Worm (Caenorhabditis elegans): ENCODE measurements around the gene wdr-5.1.
A peak's percentile ranks its signal among the peaks of the same experiment; 100 is the strongest.

Gene wdr-5.1

ce11 chrIII:3701411-3702310, 3.4 kb upstream of the wdr-5.1 start, which contains the start of the genes pdi-1 and C14B1.2 (continued):
- no peak for TF ChIP-seq fkh-8 (tag; optimal IDR thresholded peaks at IDR 0.05)
- no peak for TF ChIP-seq unc-98 (GFP tag; IDR thresholded peaks at IDR 0.05)
- no peak for TF ChIP-seq mab-9 (GFP tag; IDR thresholded peaks at IDR 0.05)
- no peak for TF ChIP-seq ceh-88 (GFP tag; IDR thresholded peaks at IDR 0.05)
- no peak for TF ChIP-seq lir-3 (tag; optimal IDR thresholded peaks at IDR 0.05; ENCODE audit: poor library complexity)
- no peak for TF ChIP-seq tlp-1 (tag; optimal IDR thresholded peaks at IDR 0.05)
- no peak for TF ChIP-seq sup-37 (GFP tag; optimal IDR thresholded peaks at IDR 0.05)
- TF ChIP-seq mep-1 (tag; optimal IDR thresholded peaks at IDR 0.05) = peak; percentile 47
- no peak for TF ChIP-seq zip-4 (GFP tag; optimal IDR thresholded peaks at IDR 0.05)
- no peak for TF ChIP-seq hlh-17 (GFP tag; optimal IDR thresholded peaks at IDR 0.05; ENCODE audit: borderline replicate concordance)
- no peak for TF ChIP-seq pax-3 (tag; optimal IDR thresholded peaks at IDR 0.05)
- no peak for TF ChIP-seq grh-1 (GFP tag; IDR thresholded peaks at IDR 0.05)
- TF ChIP-seq skn-1 (tag; optimal IDR thresholded peaks at IDR 0.05) = no peak
- TF ChIP-seq egl-27 (tag; optimal IDR thresholded peaks at IDR 0.05) = no peak
- TF ChIP-seq hpl-2 (GFP tag; optimal IDR thresholded peaks at IDR 0.05) = no peak
- no peak for TF ChIP-seq snpc-4 (tag; optimal IDR thresholded peaks at IDR 0.05)
- no peak for TF ChIP-seq mef-2 (tag; optimal IDR thresholded peaks at IDR 0.05)
- TF ChIP-seq C34B4.2 (tag; optimal IDR thresholded peaks at IDR 0.05) = no peak
- TF ChIP-seq nhr-20 (tag; optimal IDR thresholded peaks at IDR 0.05) = no peak
- TF ChIP-seq blmp-1 (tag; optimal IDR thresholded peaks at IDR 0.05) = peak; percentile 20
- TF ChIP-seq C04F5.9 (tag; optimal IDR thresholded peaks at IDR 0.05) = no peak
- no peak for TF ChIP-seq aly-2 (tag; optimal IDR thresholded peaks at IDR 0.05)
- peak; percentile 15 for TF ChIP-seq nhr-77 (tag; optimal IDR thresholded peaks at IDR 0.05)
- no peak for TF ChIP-seq ceh-63 (GFP tag; optimal IDR thresholded peaks at IDR 0.05)
- peak in 1 of 2 experiments; percentile 70 for TF ChIP-seq mdl-1 (tag; optimal IDR thresholded peaks at IDR 0.05)
- no peak for TF ChIP-seq isw-1 (GFP tag; IDR thresholded peaks at IDR 0.05)
- no peak for TF ChIP-seq ztf-11 (tag; optimal IDR thresholded peaks at IDR 0.05)
- no peak for TF ChIP-seq zag-1 (tag; optimal IDR thresholded peaks at IDR 0.05)
- TF ChIP-seq fkh-4 (tag; optimal IDR thresholded peaks at IDR 0.05; ENCODE audit: borderline replicate concordance) = no peak
- no peak for TF ChIP-seq ama-1 (optimal IDR thresholded peaks at IDR 0.05)
- TF ChIP-seq nhr-85 (tag) = no peak
- TF ChIP-seq efl-1 (optimal IDR thresholded peaks at IDR 0.05) = peak; percentile 2 to 31
- TF ChIP-seq efl-1 (GFP tag; optimal IDR thresholded peaks at IDR 0.05 in 1 of 2) = peak in 1 of 2 experiments; percentile 33
- no peak for TF ChIP-seq unc-30 (tag; optimal IDR thresholded peaks at IDR 0.05)
- TF ChIP-seq egl-13 (tag; optimal IDR thresholded peaks at IDR 0.05) = no peak
- TF ChIP-seq elt-3 (tag; optimal IDR thresholded peaks at IDR 0.05) = peak in 1 of 6 experiments; percentile 22
- no peak for TF ChIP-seq dsc-1 (tag; optimal IDR thresholded peaks at IDR 0.05)
- 0 out of 2 replicates have a peak, but pooled peaks have one; percentile 10 for TF ChIP-seq nhr-19 (GFP tag; conservative IDR thresholded peaks at IDR 0.05)
- peak; percentile 55 for TF ChIP-seq nhr-71 (tag; optimal IDR thresholded peaks at IDR 0.05)
- no peak for TF ChIP-seq pqm-1 (tag; optimal IDR thresholded peaks at IDR 0.05)
- TF ChIP-seq rnt-1 (tag; optimal IDR thresholded peaks at IDR 0.05) = peak; percentile 9
- TF ChIP-seq nhr-84 (tag; optimal IDR thresholded peaks at IDR 0.05) = no peak
- no peak for TF ChIP-seq sox-4 (tag; optimal IDR thresholded peaks at IDR 0.05)
- TF ChIP-seq Y116A8C.19 (tag; optimal IDR thresholded peaks at IDR 0.05; ENCODE audit: borderline replicate concordance) = no peak
- no peak for TF ChIP-seq ces-1 (GFP tag; optimal IDR thresholded peaks at IDR 0.05)
- TF ChIP-seq unc-130 (tag; optimal IDR thresholded peaks at IDR 0.05) = no peak
- no peak for TF ChIP-seq vab-15 (tag; optimal IDR thresholded peaks at IDR 0.05)
- TF ChIP-seq lin-13 (GFP tag; optimal IDR thresholded peaks at IDR 0.05) = no peak
- no peak for TF ChIP-seq nhr-237 (tag; optimal IDR thresholded peaks at IDR 0.05)
- TF ChIP-seq unc-86 (tag; optimal IDR thresholded peaks at IDR 0.05) = no peak
- TF ChIP-seq lin-39 (tag; optimal IDR thresholded peaks at IDR 0.05) = no peak
